Fruit fly (Drosophila melanogaster) whole organism, adult: Measurements from ENCODE around the gene Dpm2.

Experiments
- Mnt ChIP-seq: fragments of 200-800 bp; sonication (Bioruptor generic); optimal IDR thresholded peaks from 2 replicates; lab custom pipeline; 2016; ENCODE audit warnings: missing biosample characterization, mild to moderate bottlenecking, missing genetic modification characterization
- bab1 ChIP-seq: fragments of 200-800 bp; sonication (Bioruptor generic); optimal IDR thresholded peaks from 3 replicates; lab custom pipeline; 2019; ENCODE audit warnings: missing biosample characterization, mild to moderate bottlenecking, missing genetic modification characterization, moderate library complexity
- kay ChIP-seq: fragments of 200-800 bp; sonication (Bioruptor generic); peaks from one replicate; lab custom pipeline; 2016; ENCODE audit warnings: missing biosample characterization, missing genetic modification characterization, borderline replicate concordance

DNA sequence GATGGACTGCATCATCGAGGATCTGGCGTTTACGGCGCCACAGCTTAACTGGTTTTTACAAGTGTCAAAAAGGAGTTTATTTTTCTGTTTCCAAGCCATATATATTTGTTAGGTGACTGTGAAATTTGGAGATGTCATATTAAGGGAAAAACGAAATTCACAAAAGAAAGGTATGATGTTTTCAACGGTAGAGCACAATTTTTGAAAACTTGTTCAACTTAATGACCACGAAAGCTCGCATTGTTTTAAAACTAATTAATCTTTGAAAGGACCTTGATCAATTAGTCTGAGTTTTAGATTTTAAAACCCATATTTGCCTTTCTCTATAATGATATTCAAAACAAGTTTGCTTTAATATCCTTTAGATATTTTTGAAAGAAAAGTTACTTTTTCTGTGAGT, 9.4 kb downstream of the Dpm2 start, which contains the start of gene Strip:
- no peak for TF ChIP-seq bab1 (GFP tag; lab: Kevin White, UChicago)
- TF ChIP-seq kay (GFP tag; lab: Kevin White, UChicago): no peak
- no peak for TF ChIP-seq Mnt (GFP tag; lab: Kevin White, UChicago)
